Comparison of ENCODE assay signal across 2 fruit fly cellular contexts in the genomic region with DNA sequence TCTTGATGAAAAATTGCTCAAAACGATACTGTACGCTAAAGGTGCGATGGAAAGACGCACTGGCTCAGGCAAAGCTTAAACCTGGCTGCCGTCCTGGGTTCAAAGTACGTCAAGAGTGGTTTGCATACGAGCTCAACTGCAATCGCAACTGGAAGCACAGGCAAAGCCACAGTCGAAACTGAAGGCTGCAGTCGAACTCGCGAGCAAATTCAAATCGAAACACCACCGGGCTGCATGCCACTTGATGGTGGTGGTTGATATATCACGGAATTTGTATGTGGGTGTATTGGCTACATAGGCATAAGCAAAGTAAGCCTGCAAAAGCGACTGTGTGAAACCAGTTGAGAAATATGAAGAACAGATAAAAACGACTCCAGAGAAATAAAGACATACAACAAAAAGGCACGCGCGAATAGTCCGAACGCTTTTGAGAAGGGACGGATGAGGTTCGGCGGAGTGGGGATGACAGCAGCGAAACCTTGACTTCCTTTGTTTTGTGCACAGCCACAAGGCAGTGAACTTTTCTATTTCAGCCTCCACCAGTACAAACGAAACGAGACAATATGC.
TF ChIP-seq lines count a peak whose summit lies in the region.

No protein-coding gene starts in this region.

TF ChIP-seq in whole organism, embryonic, 481 proteins besides CTCF, POLR2A, EP300 and RAD21 (continued from another document):
- TF ChIP-seq nerfin-1 (tag; optimal IDR thresholded peaks at IDR 0.05; lab: Kevin White, UChicago) (peak; percentile 54), CG15073 (GFP tag; optimal IDR thresholded peaks at IDR 0.05; lab: Kevin White, UChicago) (no peak), sim (GFP tag; IDR thresholded peaks at IDR 0.05; lab: Robert Waterston, UW) (no peak), gem (tag; optimal IDR thresholded peaks at IDR 0.05; lab: Kevin White, UChicago) (no peak), Elba2 (GFP tag; optimal IDR thresholded peaks at IDR 0.05; lab: Kevin White, UChicago) (no peak), Nf-YC (tag; optimal IDR thresholded peaks at IDR 0.05; lab: Kevin White, UChicago) (peak; percentile 14), H15 (GFP tag; IDR thresholded peaks at IDR 0.05; lab: Robert Waterston, UW) (no peak), Nf-YB (GFP tag; optimal IDR thresholded peaks at IDR 0.05; lab: Kevin White, UChicago) (no peak), usp (GFP tag; optimal IDR thresholded peaks at IDR 0.05; lab: Kevin White, UChicago) (no peak), Trl (optimal IDR thresholded peaks at IDR 0.05; lab: Kevin White, UChicago) (no peak), Trl (GFP tag; optimal IDR thresholded peaks at IDR 0.05; lab: Kevin White, UChicago) (no peak), fd102C (GFP tag; optimal IDR thresholded peaks at IDR 0.05; lab: Kevin White, UChicago) (no peak), schlank (tag; optimal IDR thresholded peaks at IDR 0.05; lab: Kevin White, UChicago) (no peak), CG12155 (GFP tag; optimal IDR thresholded peaks at IDR 0.05; lab: Kevin White, UChicago) (no peak), mam (GFP tag; optimal IDR thresholded peaks at IDR 0.05; lab: Kevin White, UChicago) (no peak), zen (tag; optimal IDR thresholded peaks at IDR 0.05; lab: Kevin White, UChicago) (no peak), stwl (tag; optimal IDR thresholded peaks at IDR 0.05; lab: Kevin White, UChicago) (no peak), HLH3B (GFP tag; IDR thresholded peaks at IDR 0.05; lab: Robert Waterston, UW) (no peak), grn (GFP tag; optimal IDR thresholded peaks at IDR 0.05; lab: Kevin White, UChicago) (no peak)
TF ChIP-seq in whole organism, embryonic: peak in this region for 5.

TF ChIP-seq in whole organism, prepupa, 60 proteins besides CTCF, POLR2A, EP300 and RAD21 (continued from another document):
- TF ChIP-seq CG10631 (GFP tag; optimal IDR thresholded peaks at IDR 0.05; lab: Kevin White, UChicago) (no peak), Eip75B (GFP tag; optimal IDR thresholded peaks at IDR 0.05; lab: Kevin White, UChicago) (peak; percentile 22), dsx (GFP tag; optimal IDR thresholded peaks at IDR 0.05; lab: Kevin White, UChicago; ENCODE audit: poor library complexity, severe bottlenecking) (peak; percentile 45), Gug (GFP tag; IDR thresholded peaks at IDR 0.05; lab: Robert Waterston, UW) (no peak), CG3032 (tag; optimal IDR thresholded peaks at IDR 0.05; lab: Kevin White, UChicago) (no peak), fd85E (GFP tag; optimal IDR thresholded peaks at IDR 0.05; lab: Kevin White, UChicago) (no peak), CG4318 (GFP tag; optimal IDR thresholded peaks at IDR 0.05; lab: Kevin White, UChicago) (no peak), Hr4 (GFP tag; optimal IDR thresholded peaks at IDR 0.05; lab: Kevin White, UChicago) (no peak), CG8319 (GFP tag; optimal IDR thresholded peaks at IDR 0.05; lab: Kevin White, UChicago) (no peak), dac (GFP tag; optimal IDR thresholded peaks at IDR 0.05; lab: Kevin White, UChicago) (no peak), cyc (GFP tag; optimal IDR thresholded peaks at IDR 0.05; lab: Kevin White, UChicago) (no peak), acj6 (GFP tag; optimal IDR thresholded peaks at IDR 0.05; lab: Kevin White, UChicago) (no peak), Sox102F (GFP tag; optimal IDR thresholded peaks at IDR 0.05; lab: Kevin White, UChicago) (no peak), CG6808 (GFP tag; optimal IDR thresholded peaks at IDR 0.05; lab: Kevin White, UChicago) (no peak), salr (GFP tag; optimal IDR thresholded peaks at IDR 0.05; lab: Kevin White, UChicago) (no peak), Hr38 (GFP tag; optimal IDR thresholded peaks at IDR 0.05; lab: Kevin White, UChicago) (no peak), topi (GFP tag; optimal IDR thresholded peaks at IDR 0.05; lab: Kevin White, UChicago) (no peak), Eip78C (GFP tag; lab: Kevin White, UChicago) (peak; percentile 55), Sox15 (GFP tag; optimal IDR thresholded peaks at IDR 0.05; lab: Kevin White, UChicago) (no peak), CG16779 (tag; optimal IDR thresholded peaks at IDR 0.05; lab: Kevin White, UChicago) (no peak), Hr39 (GFP tag; optimal IDR thresholded peaks at IDR 0.05; lab: Kevin White, UChicago) (no peak), svp (GFP tag; lab: Kevin White, UChicago) (no peak), CG6276 (GFP tag; optimal IDR thresholded peaks at IDR 0.05; lab: Kevin White, UChicago) (no peak), fkh (GFP tag; optimal IDR thresholded peaks at IDR 0.05; lab: Kevin White, UChicago) (no peak), Blimp-1 (GFP tag; optimal IDR thresholded peaks at IDR 0.05; lab: Kevin White, UChicago) (no peak), CG1621 (tag; optimal IDR thresholded peaks at IDR 0.05; lab: Kevin White, UChicago) (peak; percentile 35), CG6792 (GFP tag; optimal IDR thresholded peaks at IDR 0.05; lab: Kevin White, UChicago) (no peak), fd59A (GFP tag; optimal IDR thresholded peaks at IDR 0.05; lab: Kevin White, UChicago) (no peak), net (GFP tag; optimal IDR thresholded peaks at IDR 0.05; lab: Kevin White, UChicago) (no peak), esn (GFP tag; optimal IDR thresholded peaks at IDR 0.05; lab: Kevin White, UChicago) (no peak), CG6163 (GFP tag; IDR thresholded peaks at IDR 0.05; lab: Robert Waterston, UW) (peak; percentile 66; the same call in 2 of the 3 replicates), CG8119 (GFP tag; IDR thresholded peaks at IDR 0.05; lab: Robert Waterston, UW) (no peak), CG7368 (GFP tag; optimal IDR thresholded peaks at IDR 0.05; lab: Kevin White, UChicago) (no peak), CG32006 (GFP tag; optimal IDR thresholded peaks at IDR 0.05; lab: Kevin White, UChicago) (no peak), Smox (GFP tag; optimal IDR thresholded peaks at IDR 0.05; lab: Kevin White, UChicago) (no peak), CG8632 (GFP tag; optimal IDR thresholded peaks at IDR 0.05; lab: Kevin White, UChicago) (no peak), CG6854 (GFP tag; optimal IDR thresholded peaks at IDR 0.05; lab: Kevin White, UChicago) (peak; percentile 44)
